Worm (Caenorhabditis elegans) whole organism, L4/young adult: Measurements from ENCODE around the gene unc-24.

Experiments used
- W03F9.2 ChIP-seq: fragments of 150-350 bp; optimal IDR thresholded peaks from 2 replicates; lab custom pipeline; 2014; ENCODE audit warnings: missing biosample characterization, missing genetic modification characterization
- dao-5 ChIP-seq: sonication (generic microtip); optimal IDR thresholded peaks from 2 replicates; lab custom pipeline; 2016; ENCODE audit warnings: missing genotype, missing genetic modification characterization, moderate library complexity, missing compliant biosample characterization
- him-1 ChIP-seq: sonication (generic microtip); optimal IDR thresholded peaks from 2 replicates; lab custom pipeline; 2016; ENCODE audit warnings: missing genotype, missing genetic modification reagents, missing genetic modification characterization, missing compliant biosample characterization

DNA sequence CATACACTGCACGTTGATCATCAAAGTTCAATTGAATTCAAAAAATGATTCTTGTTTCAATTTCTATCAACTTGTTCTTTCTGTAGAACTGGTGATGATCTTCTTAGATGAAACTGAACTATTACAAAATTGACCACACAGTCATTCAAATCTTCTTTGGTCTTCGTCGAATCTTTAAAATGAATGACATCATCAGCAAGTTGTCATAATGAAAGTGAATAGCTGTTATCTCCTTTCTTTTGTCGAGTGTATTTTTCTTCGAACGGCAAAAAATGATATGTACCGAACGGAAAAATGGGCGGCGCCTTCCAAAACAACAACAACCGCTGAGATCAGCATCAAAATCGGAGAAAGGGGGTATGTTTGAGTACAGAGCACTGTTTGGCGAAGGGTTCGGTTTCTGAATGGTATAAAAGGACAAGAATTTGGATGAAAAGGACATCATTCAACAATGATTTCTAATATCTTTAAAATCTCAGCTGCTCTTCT is 2.2 kb upstream of the unc-24 start, which contains the start of gene ora-1:
- TF ChIP-seq him-1 (tag; lab: Kevin White, UChicago) (no peak), W03F9.2 (tag; lab: Kevin White, UChicago) (no peak), dao-5 (tag; lab: Kevin White, UChicago) (no peak)
